Fruit fly (Drosophila melanogaster): ENCODE results near the gene Doa.

dm6 chr3R:28904816-28905435 is 17.1 kb downstream of the Doa start:
- no peak for TF ChIP-seq CG1620 (GFP tag; optimal IDR thresholded peaks at IDR 0.05)
- no peak for TF ChIP-seq CG7101 (tag; optimal IDR thresholded peaks at IDR 0.05)
- TF ChIP-seq kay (GFP tag; ENCODE audit: borderline replicate concordance): no peak
- no peak for TF ChIP-seq CG12768 (GFP tag; optimal IDR thresholded peaks at IDR 0.05)
